Worm (Caenorhabditis elegans): ENCODE data around the gene R02F2.7.

ce11 chrIII:5512502-5512901, 28.9 kb upstream of the R02F2.7 start, which contains the start of gene pqn-25:
- TF ChIP-seq snpc-4 (tag; optimal IDR thresholded peaks at IDR 0.05) (no peak), fkh-10 (GFP tag; optimal IDR thresholded peaks at IDR 0.05) (no peak), elt-1 (tag; optimal IDR thresholded peaks at IDR 0.05) (no peak), pqm-1 (tag; optimal IDR thresholded peaks at IDR 0.05) (no peak), ztf-11 (tag; optimal IDR thresholded peaks at IDR 0.05) (no peak), lin-15B (tag; optimal IDR thresholded peaks at IDR 0.05) (no peak), lsy-12 (tag; optimal IDR thresholded peaks at IDR 0.05) (no peak), egl-27 (tag; optimal IDR thresholded peaks at IDR 0.05) (no peak), zag-1 (tag; optimal IDR thresholded peaks at IDR 0.05) (no peak)
